Worm (Caenorhabditis elegans) whole organism, young adult: ENCODE data around the gene srw-22.
"Not testable (repeated sequence)": the region's sequence is repeated elsewhere in the genome, so short reads cannot be mapped to it uniquely, and the experiment has no call there.

Experiments used
- C06A6.2 ChIP-seq: fragments of 200-800 bp; sonication (Bioruptor generic); conservative IDR thresholded peaks from 2 replicates; pipeline ENCODE4 v1.3.6; 2022; ENCODE audit warnings: missing genetic modification characterization, missing compliant biosample characterization
- C17E4.6 ChIP-seq: fragments of 200-800 bp; sonication (Bioruptor generic); IDR thresholded peaks from 2 replicates; pipeline ENCODE4 v1.3.6; 2022; ENCODE audit warnings: missing genetic modification reagents, missing genetic modification characterization, missing compliant biosample characterization
- F10E7.11 ChIP-seq: sonication (generic microtip); optimal IDR thresholded peaks from 2 replicates; lab custom pipeline; 2017; ENCODE audit warnings: mild to moderate bottlenecking, missing genetic modification characterization, moderate library complexity, missing compliant biosample characterization
- aptf-3 ChIP-seq: fragments of 200-800 bp; sonication (Bioruptor generic); IDR thresholded peaks from 2 replicates; pipeline ENCODE4 v1.3.6; 2022; ENCODE audit warnings: missing genetic modification characterization, missing compliant biosample characterization
- cebp-1 ChIP-seq, 2 experiments: fragments of 200-800 bp in 1 of 2; sonication (Bioruptor generic) in 1 of 2; sonication (generic microtip) in 1 of 2; IDR thresholded peaks in 1 of 2; optimal IDR thresholded peaks in 1 of 2; 2 replicates each; pipeline versions ENCODE4 v1.3.6 to Lab custom; 2017 to 2022; ENCODE audit warnings: missing compliant biosample characterization in 2 of 2, missing genetic modification characterization in 2 of 2, mild to moderate bottlenecking in 1 of 2, missing genetic modification reagents in 1 of 2, moderate library complexity in 1 of 2
- cebp-2 ChIP-seq: fragments of 200-800 bp; sonication (Bioruptor generic); IDR thresholded peaks from 2 replicates; pipeline ENCODE4 v1.3.6; 2022; ENCODE audit warnings: missing genetic modification characterization, missing compliant biosample characterization
- ceh-100 ChIP-seq: fragments of 200-800 bp; sonication (Bioruptor generic); IDR thresholded peaks from 2 replicates; pipeline ENCODE4 v1.3.6; 2022; ENCODE audit warnings: missing genetic modification reagents, missing genetic modification characterization, missing compliant biosample characterization
- ceh-40 ChIP-seq: fragments of 200-800 bp; sonication (Bioruptor generic); IDR thresholded peaks from 2 replicates; pipeline ENCODE4 v1.3.6; 2022; ENCODE audit warnings: missing genetic modification characterization, missing compliant biosample characterization
- die-1 ChIP-seq: sonication (generic microtip); optimal IDR thresholded peaks from 2 replicates; lab custom pipeline; 2016; ENCODE audit warnings: missing genotype, mild to moderate bottlenecking, missing genetic modification characterization, missing compliant biosample characterization
- dox-1 ChIP-seq: fragments of 200-800 bp; sonication (Bioruptor generic); IDR thresholded peaks from 2 replicates; pipeline ENCODE4 v1.3.6; 2022; ENCODE audit warnings: missing genetic modification reagents, missing genetic modification characterization, missing compliant biosample characterization
- egrh-3 ChIP-seq: fragments of 200-800 bp; sonication (Bioruptor generic); IDR thresholded peaks from 2 replicates; pipeline ENCODE4 v1.3.6; 2022; ENCODE audit warnings: missing genetic modification reagents, missing genetic modification characterization, missing compliant biosample characterization
- ets-4 ChIP-seq: fragments of 200-800 bp; sonication (Bioruptor generic); optimal IDR thresholded peaks from 2 replicates; lab custom pipeline; 2018; ENCODE audit warnings: mild to moderate bottlenecking, missing genetic modification characterization, missing compliant biosample characterization
- hlh-12 ChIP-seq: sonication (generic microtip); optimal IDR thresholded peaks from 2 replicates; lab custom pipeline; 2016; ENCODE audit warnings: missing genetic modification characterization, missing compliant biosample characterization
- hmg-1.2 ChIP-seq: fragments of 200-800 bp; sonication (Bioruptor generic); IDR thresholded peaks from 2 replicates; pipeline ENCODE4 v1.3.6; 2022; ENCODE audit warnings: missing genetic modification reagents, missing genetic modification characterization, missing compliant biosample characterization
- let-607 ChIP-seq, 2 experiments: fragments of 200-800 bp in 1 of 2; sonication (Bioruptor generic) in 1 of 2; sonication (generic microtip) in 1 of 2; optimal IDR thresholded peaks; 2 replicates each; lab custom pipeline; 2016 to 2018; ENCODE audit warnings: mild to moderate bottlenecking in 2 of 2, missing compliant biosample characterization in 2 of 2, missing genetic modification characterization in 2 of 2, moderate library complexity in 2 of 2, missing genotype in 1 of 2
- lin-35 ChIP-seq, 3 experiments: fragments of 150-350 bp in 2 of 3; sonication (generic microtip) in 1 of 3; optimal IDR thresholded peaks; 2 replicates each; lab custom pipeline; 2014 to 2018; ENCODE audit warnings: missing biosample characterization in 3 of 3, missing genetic modification characterization in 3 of 3, missing genetic modification reagents in 3 of 3
- lsy-27 ChIP-seq: sonication (generic microtip); optimal IDR thresholded peaks from 2 replicates; lab custom pipeline; 2017; ENCODE audit warnings: missing genetic modification characterization, mild to moderate bottlenecking, missing compliant biosample characterization, antibody characterized with exemption, missing genotype, borderline replicate concordance; ENCODE audit not compliant: insufficient read depth
- madf-10 ChIP-seq: sonication (generic microtip); optimal IDR thresholded peaks from 2 replicates; lab custom pipeline; 2016; ENCODE audit warnings: mild to moderate bottlenecking, missing genetic modification characterization, missing compliant biosample characterization
- madf-3 ChIP-seq: fragments of 200-800 bp; sonication (Bioruptor generic); IDR thresholded peaks from 2 replicates; pipeline ENCODE4 v1.3.6; 2022; ENCODE audit warnings: missing genetic modification reagents, missing genetic modification characterization, missing compliant biosample characterization
- madf-6 ChIP-seq: fragments of 200-800 bp; sonication (Bioruptor generic); IDR thresholded peaks from 2 replicates; pipeline ENCODE4 v1.3.6; 2022; ENCODE audit warnings: missing genetic modification reagents, missing genetic modification characterization, missing compliant biosample characterization
- nfyb-1 ChIP-seq: fragments of 200-800 bp; sonication (Bioruptor generic); IDR thresholded peaks from 2 replicates; pipeline ENCODE4 v1.3.6; 2022; ENCODE audit warnings: missing genetic modification reagents, missing genetic modification characterization, missing compliant biosample characterization
- nhr-27 ChIP-seq: fragments of 200-800 bp; sonication (Bioruptor generic); optimal IDR thresholded peaks from 2 replicates; lab custom pipeline; 2018; ENCODE audit warnings: mild to moderate bottlenecking, missing genetic modification characterization, moderate library complexity, missing compliant biosample characterization
- pbrm-1 ChIP-seq: fragments of 200-800 bp; sonication (Bioruptor generic); IDR thresholded peaks from 2 replicates; pipeline ENCODE4 v1.3.6; 2022; ENCODE audit warnings: missing genetic modification reagents, missing genetic modification characterization, missing compliant biosample characterization
- repo-1 ChIP-seq: sonication (generic microtip); optimal IDR thresholded peaks from 2 replicates; lab custom pipeline; 2017; ENCODE audit warnings: mild to moderate bottlenecking, missing genetic modification characterization, missing compliant biosample characterization
- sptf-2 ChIP-seq: fragments of 200-800 bp; sonication (Bioruptor generic); optimal IDR thresholded peaks from 2 replicates; lab custom pipeline; 2018; ENCODE audit warnings: mild to moderate bottlenecking, missing genetic modification characterization, missing compliant biosample characterization
- tbp1 ChIP-seq: fragments of 200-800 bp; sonication (Bioruptor generic); optimal IDR thresholded peaks from 2 replicates; lab custom pipeline; 2018; ENCODE audit warnings: mild to moderate bottlenecking, missing genetic modification characterization, missing compliant biosample characterization
- ztf-22 ChIP-seq: fragments of 200-800 bp; sonication (Bioruptor generic); optimal IDR thresholded peaks from 2 replicates; lab custom pipeline; 2018; ENCODE audit warnings: mild to moderate bottlenecking, missing genetic modification characterization, moderate library complexity, missing compliant biosample characterization
- ztf-26 ChIP-seq: sonication (generic microtip); optimal IDR thresholded peaks from 2 replicates; lab custom pipeline; 2017; ENCODE audit warnings: missing genetic modification characterization, missing compliant biosample characterization
- ztf-6 ChIP-seq: fragments of 200-800 bp; sonication (Bioruptor generic); IDR thresholded peaks from 2 replicates; pipeline ENCODE4 v1.3.6; 2022; ENCODE audit warnings: missing genetic modification reagents, missing genetic modification characterization, missing compliant biosample characterization

Gene srw-22

DNA sequence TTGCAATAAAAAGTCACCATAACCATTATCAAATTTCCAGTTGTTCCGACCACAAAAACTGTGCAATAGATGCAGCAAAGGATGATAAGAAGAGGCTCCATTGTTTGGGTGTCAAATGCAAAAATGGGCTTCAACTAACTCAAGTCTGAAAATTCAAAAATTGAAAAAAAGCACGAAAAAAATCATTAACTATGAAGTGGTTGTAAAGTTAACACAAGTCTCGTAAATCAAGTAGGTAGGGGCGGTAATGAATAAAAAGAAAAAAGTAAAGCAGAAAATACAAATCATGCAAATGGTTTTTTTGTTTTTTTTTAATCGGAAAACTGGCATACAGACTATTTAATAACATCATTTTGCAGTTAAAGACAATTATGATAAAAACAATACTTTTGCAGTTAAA, 11.7 kb upstream of the srw-22 start, which contains the start of gene srsx-39:
TSS of gene srsx-39 (minus strand) at position 101 of the 400 bp plus-strand sequence.
- TF ChIP-seq sptf-2 (GFP tag; lab: Kevin White, UChicago); madf-10; egrh-3 (GFP tag; lab: Robert Waterston, UW): not testable (repeated sequence)

DNA sequence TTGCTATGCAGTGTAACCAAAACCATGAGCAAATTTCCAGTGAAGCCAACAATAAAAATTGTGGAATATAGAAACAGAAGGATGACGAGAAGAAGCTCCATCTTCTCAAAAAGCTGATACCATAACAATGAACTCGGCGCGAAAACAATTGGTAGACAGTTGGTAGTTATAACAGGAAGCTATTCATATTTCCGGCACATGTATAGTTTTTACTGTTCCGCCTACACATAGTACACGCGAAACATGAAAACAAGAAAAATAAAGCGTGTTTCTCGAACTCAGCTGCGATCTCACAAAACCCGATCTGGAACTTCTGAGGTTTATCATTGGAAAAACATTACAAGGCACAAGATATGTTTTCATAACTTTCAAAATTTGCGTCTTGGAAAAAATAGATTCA, 9.4 kb upstream of the srw-22 start, which contains the start of gene srsx-37:
TSS of gene srsx-37 (minus strand) at position 101 of the 400 bp plus-strand sequence.
- TF ChIP-seq madf-3 (GFP tag; lab: Robert Waterston, UW): no peak
- TF ChIP-seq repo-1: no peak
- no peak for TF ChIP-seq let-607 (tag; optimal IDR thresholded peaks at IDR 0.05; lab: Kevin White, UChicago)
- TF ChIP-seq nhr-27 (tag; lab: Kevin White, UChicago): no peak
- TF ChIP-seq madf-10: no peak
- TF ChIP-seq ceh-40 (GFP tag; lab: Robert Waterston, UW): no peak
- TF ChIP-seq lsy-27 (tag; lab: Kevin White, UChicago): no peak

DNA sequence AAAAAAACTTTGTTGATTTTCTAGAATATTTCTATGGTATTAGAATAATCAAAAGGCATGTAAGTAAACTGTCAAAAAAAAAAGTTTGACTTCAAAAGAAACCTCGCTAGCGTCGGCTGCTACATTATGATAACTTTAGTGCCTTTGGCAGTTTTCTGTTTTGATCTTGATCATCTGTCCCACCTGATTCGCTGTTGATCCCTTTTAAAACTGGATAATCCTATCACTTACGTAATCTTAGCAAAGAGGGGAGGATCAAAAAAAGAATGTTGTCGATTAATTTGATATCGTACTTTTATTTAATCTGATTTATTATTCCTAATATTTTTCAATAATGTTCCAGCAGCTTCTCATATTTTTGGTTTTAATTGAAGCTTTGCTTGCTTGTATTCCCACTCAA, 8.5 kb upstream of the srw-22 start, which contains the start of gene M01B2.8:
TSS of gene M01B2.8 (plus strand) at position 301 of the 400 bp plus-strand sequence.
- TF ChIP-seq ceh-40 (GFP tag; lab: Robert Waterston, UW) (no peak), nfyb-1 (GFP tag; lab: Robert Waterston, UW) (no peak), hlh-12 (tag; lab: Kevin White, UChicago) (no peak), ztf-26 (tag; lab: Kevin White, UChicago) (no peak), ztf-22 (GFP tag; lab: Kevin White, UChicago) (no peak), pbrm-1 (GFP tag; lab: Robert Waterston, UW) (no peak), cebp-1 (GFP tag; IDR thresholded peaks at IDR 0.05; lab: Robert Waterston, UW) (no peak), cebp-1 (tag; optimal IDR thresholded peaks at IDR 0.05; lab: Kevin White, UChicago) (no peak), ztf-6 (GFP tag; lab: Robert Waterston, UW) (no peak), hmg-1.2 (no peak), cebp-2 (GFP tag; lab: Robert Waterston, UW) (no peak), ceh-100 (GFP tag; lab: Robert Waterston, UW) (no peak), die-1 (tag; lab: Kevin White, UChicago) (no peak), C06A6.2 (no peak), ets-4 (GFP tag; lab: Kevin White, UChicago) (no peak), madf-6 (no peak)

DNA sequence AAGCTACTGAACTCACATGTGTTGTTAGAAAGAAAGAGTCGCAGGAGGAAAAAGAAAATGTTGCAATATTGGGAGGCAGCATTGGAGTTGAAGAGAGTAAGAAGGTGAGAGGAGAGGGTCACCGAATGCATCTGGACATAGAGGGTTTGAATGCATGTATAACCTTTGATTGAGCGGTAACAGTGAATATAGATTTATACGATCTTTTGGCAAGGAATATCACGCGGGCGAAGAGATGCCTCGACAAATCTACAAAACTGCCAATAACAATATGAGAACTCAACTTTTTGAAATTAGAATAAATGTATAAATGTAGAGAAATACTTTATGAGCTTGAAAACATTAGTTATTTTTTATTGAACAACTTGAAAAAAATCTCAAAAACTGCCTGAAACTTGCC, 6.1 kb upstream of the srw-22 start, which contains the start of gene M01B2.10:
TSS of gene M01B2.10 (minus strand) at position 101 of the 400 bp plus-strand sequence.
- not testable (repeated sequence) for TF ChIP-seq lin-35 (GFP tag; optimal IDR thresholded peaks at IDR 0.05; lab: Kevin White, UChicago); C17E4.6 (GFP tag; lab: Robert Waterston, UW); dox-1

DNA sequence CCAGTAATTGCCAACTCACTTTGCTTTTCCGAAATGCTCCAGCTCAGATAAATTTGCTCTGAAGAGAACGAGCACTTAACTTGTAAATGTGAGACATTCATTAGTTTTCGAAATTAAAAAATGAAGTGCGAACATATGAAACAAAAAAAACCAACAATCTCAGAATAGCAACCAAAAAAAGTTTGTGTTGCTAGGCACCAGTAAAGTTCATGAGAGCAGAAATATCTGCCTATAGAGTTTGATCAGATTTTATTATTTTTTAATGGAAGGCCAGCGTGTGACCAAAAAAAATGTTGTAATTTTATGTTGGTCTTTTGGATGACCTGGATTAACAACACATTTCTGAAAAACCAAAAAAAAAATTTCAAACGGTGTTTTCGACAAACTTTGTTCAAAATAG, 4.3 kb upstream of the srw-22 start, which contains the start of gene M01B2.12:
TSS of gene M01B2.12 (minus strand) at position 101 of the 400 bp plus-strand sequence.
- no peak for TF ChIP-seq F10E7.11 (tag; lab: Kevin White, UChicago)
- TF ChIP-seq cebp-1 (GFP tag; IDR thresholded peaks at IDR 0.05; lab: Robert Waterston, UW): no peak
- TF ChIP-seq cebp-1 (tag; optimal IDR thresholded peaks at IDR 0.05; lab: Kevin White, UChicago): no peak
- no peak for TF ChIP-seq tbp1 (GFP tag; lab: Kevin White, UChicago)
- no peak for TF ChIP-seq aptf-3 (GFP tag; lab: Robert Waterston, UW)
